Worm (Caenorhabditis elegans): ENCODE measurements around the gene ZC204.14.

DNA sequence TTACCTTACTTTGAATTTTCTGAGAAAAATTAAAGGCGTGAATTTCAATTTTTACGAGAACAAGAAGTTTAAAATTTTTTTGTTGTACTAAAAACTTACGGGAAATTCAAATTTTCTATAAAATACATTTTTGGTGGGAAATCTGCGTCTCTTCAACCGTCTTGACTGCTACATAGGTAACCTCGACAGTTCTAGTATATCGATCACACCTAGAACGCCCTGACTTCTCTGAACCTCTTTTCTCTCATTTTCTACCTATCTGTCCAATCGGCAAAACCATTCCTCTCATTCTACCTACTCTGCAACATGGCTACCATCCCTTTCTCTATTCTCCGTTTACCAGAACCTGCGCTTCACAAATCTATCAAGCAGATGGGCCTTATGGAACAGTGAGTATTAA, 21.0 kb upstream of the ZC204.14 start, which contains the start of gene fbxb-25:
- TF ChIP-seq him-1 (tag; optimal IDR thresholded peaks at IDR 0.05) (no peak), W03F9.2 (tag; optimal IDR thresholded peaks at IDR 0.05) (no peak), dao-5 (tag; optimal IDR thresholded peaks at IDR 0.05) (no peak)
